Worm (Caenorhabditis elegans): ENCODE data around the gene F20B6.5.

ce11 chrX:4222200-4222599 is 22.5 kb upstream of the F20B6.5 start:
- no peak for TF ChIP-seq dao-5 (tag; optimal IDR thresholded peaks at IDR 0.05)
- TF ChIP-seq him-1 (tag; optimal IDR thresholded peaks at IDR 0.05): no peak
